Worm (Caenorhabditis elegans) whole organism, late embryonic: Measurements from ENCODE around the gene K10D11.7.

Experiments used
- C08G9.2 ChIP-seq: sonication (generic microtip); optimal IDR thresholded peaks from 2 replicates; lab custom pipeline; 2016; ENCODE audit warnings: mild to moderate bottlenecking, missing genetic modification characterization, moderate library complexity, missing compliant biosample characterization
- C38D4.7 ChIP-seq: fragments of 200-800 bp; sonication (Bioruptor generic); optimal IDR thresholded peaks from 2 replicates; lab custom pipeline; 2018; ENCODE audit warnings: mild to moderate bottlenecking, missing genetic modification characterization, moderate library complexity, missing compliant biosample characterization
- K02D7.2 ChIP-seq: sonication (generic microtip); optimal IDR thresholded peaks from 2 replicates; lab custom pipeline; 2017; ENCODE audit warnings: mild to moderate bottlenecking, missing genetic modification characterization, missing compliant biosample characterization
- K09A11.1 ChIP-seq: sonication (generic microtip); optimal IDR thresholded peaks from 2 replicates; lab custom pipeline; 2017; ENCODE audit warnings: antibody characterized with exemption, mild to moderate bottlenecking, missing genetic modification characterization, missing compliant biosample characterization; ENCODE audit not compliant: insufficient read depth
- T23F11.4 ChIP-seq: fragments of 200-800 bp; sonication (Bioruptor generic); optimal IDR thresholded peaks from 2 replicates; lab custom pipeline; 2018; ENCODE audit warnings: mild to moderate bottlenecking, missing genetic modification characterization, missing compliant biosample characterization
- Y22D7AL.16 ChIP-seq: sonication (generic microtip); optimal IDR thresholded peaks from 2 replicates; lab custom pipeline; 2016; ENCODE audit warnings: missing genetic modification characterization, missing compliant biosample characterization
- ceh-18 ChIP-seq: sonication (generic microtip); optimal IDR thresholded peaks from 2 replicates; lab custom pipeline; 2016; ENCODE audit warnings: missing genetic modification characterization, missing compliant biosample characterization
- ceh-19 ChIP-seq: fragments of 200-800 bp; sonication (Bioruptor generic); optimal IDR thresholded peaks from 2 replicates; lab custom pipeline; 2018; ENCODE audit warnings: mild to moderate bottlenecking, missing genetic modification characterization, missing compliant biosample characterization
- ceh-2 ChIP-seq: sonication (generic microtip); optimal IDR thresholded peaks from 2 replicates; lab custom pipeline; 2016; ENCODE audit warnings: missing genotype, missing genetic modification characterization, missing compliant biosample characterization
- ceh-22 ChIP-seq: sonication (generic microtip); optimal IDR thresholded peaks from 2 replicates; lab custom pipeline; 2017; ENCODE audit warnings: missing biosample characterization, missing genetic modification characterization
- ceh-24 ChIP-seq: sonication (generic microtip); optimal IDR thresholded peaks from 2 replicates; lab custom pipeline; 2016; ENCODE audit warnings: mild to moderate bottlenecking, missing genetic modification characterization, missing compliant biosample characterization
- ceh-30 ChIP-seq: fragments of 150-350 bp; optimal IDR thresholded peaks from 2 replicates; lab custom pipeline; 2014; ENCODE audit warnings: missing biosample characterization, missing genetic modification characterization
- ceh-31 ChIP-seq: sonication (generic microtip); optimal IDR thresholded peaks from 2 replicates; lab custom pipeline; 2016; ENCODE audit warnings: missing genetic modification characterization, missing compliant biosample characterization
- ceh-34 ChIP-seq: sonication (generic microtip); optimal IDR thresholded peaks from 2 replicates; lab custom pipeline; 2016; ENCODE audit warnings: mild to moderate bottlenecking, missing genetic modification characterization, missing compliant biosample characterization
- ceh-45 ChIP-seq: fragments of 200-800 bp; sonication (Bioruptor generic); IDR thresholded peaks from 2 replicates; pipeline ENCODE4 v1.3.6; 2022; ENCODE audit warnings: missing genetic modification reagents, missing genetic modification characterization, missing compliant biosample characterization
- ceh-48 ChIP-seq: sonication (generic microtip); optimal IDR thresholded peaks from 2 replicates; lab custom pipeline; 2016; ENCODE audit warnings: missing genetic modification characterization, inconsistent platforms, missing compliant biosample characterization
- ceh-9 ChIP-seq: sonication (generic microtip); optimal IDR thresholded peaks from 2 replicates; lab custom pipeline; 2016; ENCODE audit warnings: mild to moderate bottlenecking, missing genetic modification characterization, inconsistent platforms, missing compliant biosample characterization
- che-1 ChIP-seq: sonication (generic microtip); optimal IDR thresholded peaks from 2 replicates; lab custom pipeline; 2016; ENCODE audit warnings: mild to moderate bottlenecking, missing genetic modification characterization, missing compliant biosample characterization
- dve-1 ChIP-seq: sonication (generic microtip); optimal IDR thresholded peaks from 2 replicates; lab custom pipeline; 2017; ENCODE audit warnings: antibody characterized with exemption, mild to moderate bottlenecking, missing genetic modification characterization, missing compliant biosample characterization
- elt-2 ChIP-seq: sonication (generic microtip); optimal IDR thresholded peaks from 2 replicates; lab custom pipeline; 2016; ENCODE audit warnings: missing genetic modification reagents, missing genetic modification characterization, missing compliant biosample characterization
- eyg-1 ChIP-seq: sonication (generic microtip); optimal IDR thresholded peaks from 2 replicates; lab custom pipeline; 2016; ENCODE audit warnings: missing genotype, missing genetic modification characterization, missing compliant biosample characterization
- fax-1 ChIP-seq: sonication (generic microtip); optimal IDR thresholded peaks from 2 replicates; lab custom pipeline; 2016; ENCODE audit warnings: missing genotype, missing genetic modification characterization, missing compliant biosample characterization
- fkh-6 ChIP-seq: sonication (generic microtip); optimal IDR thresholded peaks from 2 replicates; lab custom pipeline; 2016; ENCODE audit warnings: missing genetic modification characterization, missing compliant biosample characterization
- hlh-13 ChIP-seq: fragments of 200-800 bp; sonication (Bioruptor generic); optimal IDR thresholded peaks from 2 replicates; lab custom pipeline; 2018; ENCODE audit warnings: mild to moderate bottlenecking, missing genetic modification characterization, missing compliant biosample characterization
- hlh-15 ChIP-seq: sonication (generic microtip); optimal IDR thresholded peaks from 2 replicates; lab custom pipeline; 2016; ENCODE audit warnings: missing genetic modification characterization, missing compliant biosample characterization
- hlh-30 ChIP-seq: sonication (generic microtip); optimal IDR thresholded peaks from 2 replicates; lab custom pipeline; 2017; ENCODE audit warnings: antibody characterized with exemption, missing genetic modification characterization, missing compliant biosample characterization; ENCODE audit not compliant: insufficient read depth
- hlh-6 ChIP-seq: sonication (generic microtip); optimal IDR thresholded peaks from 2 replicates; lab custom pipeline; 2016; ENCODE audit warnings: missing genotype, missing genetic modification characterization, missing compliant biosample characterization
- hlh-8 ChIP-seq: sonication (generic microtip); optimal IDR thresholded peaks from 2 replicates; lab custom pipeline; 2016; ENCODE audit warnings: missing genotype, missing genetic modification characterization, missing compliant biosample characterization
- lim-6 ChIP-seq: sonication (generic microtip); optimal IDR thresholded peaks from 2 replicates; lab custom pipeline; 2016; ENCODE audit warnings: missing genetic modification characterization, missing compliant biosample characterization
- madf-2 ChIP-seq: sonication (generic microtip); optimal IDR thresholded peaks from 2 replicates; lab custom pipeline; 2017; ENCODE audit warnings: missing genetic modification characterization, missing compliant biosample characterization
- mec-3 ChIP-seq: sonication (generic microtip); optimal IDR thresholded peaks from 2 replicates; lab custom pipeline; 2016; ENCODE audit warnings: borderline replicate concordance, missing genetic modification characterization, missing compliant biosample characterization
- nfya-1 ChIP-seq: sonication (generic microtip); optimal IDR thresholded peaks from 2 replicates; lab custom pipeline; 2017; ENCODE audit warnings: missing genetic modification characterization, mild to moderate bottlenecking, missing compliant biosample characterization, antibody characterized with exemption, moderate library complexity
- nhr-11 ChIP-seq: fragments of 150-350 bp; optimal IDR thresholded peaks from 2 replicates; lab custom pipeline; 2014; ENCODE audit warnings: missing biosample characterization, missing genetic modification characterization
- nhr-232 ChIP-seq: sonication (generic microtip); optimal IDR thresholded peaks from 2 replicates; lab custom pipeline; 2016; ENCODE audit warnings: missing genetic modification characterization, missing compliant biosample characterization
- npax-4 ChIP-seq: sonication (generic microtip); optimal IDR thresholded peaks from 2 replicates; lab custom pipeline; 2016; ENCODE audit warnings: missing genetic modification characterization, missing compliant biosample characterization
- odd-2 ChIP-seq: sonication (generic microtip); optimal IDR thresholded peaks from 2 replicates; lab custom pipeline; 2017; ENCODE audit warnings: antibody characterized with exemption, mild to moderate bottlenecking, missing genetic modification characterization, missing compliant biosample characterization
- pat-9 ChIP-seq: fragments of 200-800 bp; sonication (Bioruptor generic); optimal IDR thresholded peaks from 2 replicates; lab custom pipeline; 2018; ENCODE audit warnings: mild to moderate bottlenecking, missing genetic modification characterization, moderate library complexity, missing compliant biosample characterization
- ref-2 ChIP-seq: sonication (generic microtip); optimal IDR thresholded peaks from 2 replicates; lab custom pipeline; 2016; ENCODE audit warnings: missing genetic modification characterization, missing compliant biosample characterization
- rnt-1 ChIP-seq: sonication (generic microtip); optimal IDR thresholded peaks from 2 replicates; lab custom pipeline; 2016; ENCODE audit warnings: missing genetic modification characterization, missing compliant biosample characterization
- sdc-2 ChIP-seq: sonication (generic microtip); optimal IDR thresholded peaks from 2 replicates; lab custom pipeline; 2016; ENCODE audit warnings: missing genotype, missing genetic modification characterization, missing compliant biosample characterization
- sox-2 ChIP-seq: fragments of 200-800 bp; sonication (Bioruptor generic); IDR thresholded peaks from 2 replicates; pipeline ENCODE4 v1.3.6; 2022; ENCODE audit warnings: missing genetic modification reagents, missing genetic modification characterization, missing compliant biosample characterization
- syd-9 ChIP-seq: sonication (generic microtip); optimal IDR thresholded peaks from 2 replicates; lab custom pipeline; 2016; ENCODE audit warnings: mild to moderate bottlenecking, missing genetic modification characterization, moderate library complexity, missing compliant biosample characterization
- tbx-2 ChIP-seq: sonication (generic microtip); optimal IDR thresholded peaks from 2 replicates; lab custom pipeline; 2016; ENCODE audit warnings: missing genetic modification characterization, missing compliant biosample characterization
- tbx-7 ChIP-seq: sonication (generic microtip); optimal IDR thresholded peaks from 2 replicates; lab custom pipeline; 2016; ENCODE audit warnings: missing genotype, missing genetic modification characterization, missing compliant biosample characterization
- ttx-3 ChIP-seq: sonication (generic microtip); optimal IDR thresholded peaks from 2 replicates; lab custom pipeline; 2016; ENCODE audit warnings: missing genetic modification reagents, missing genetic modification characterization, missing compliant biosample characterization
- unc-3 ChIP-seq, 2 experiments: fragments of 200-800 bp in 1 of 2; sonication (Bioruptor generic) in 1 of 2; sonication (generic microtip) in 1 of 2; conservative IDR thresholded peaks in 1 of 2; optimal IDR thresholded peaks in 1 of 2; 2 replicates each; pipeline versions ENCODE4 v1.3.6 to Lab custom; 2016 to 2022; ENCODE audit warnings: missing compliant biosample characterization in 2 of 2, missing genetic modification characterization in 2 of 2, missing genetic modification reagents in 1 of 2
- unc-42 ChIP-seq: sonication (generic microtip); optimal IDR thresholded peaks from 2 replicates; lab custom pipeline; 2016; ENCODE audit warnings: missing genotype, missing genetic modification characterization, missing compliant biosample characterization
- unc-55 ChIP-seq: sonication (generic microtip); optimal IDR thresholded peaks from 2 replicates; lab custom pipeline; 2017; ENCODE audit warnings: missing biosample characterization, missing genetic modification reagents, missing genetic modification characterization
- unc-86 ChIP-seq: sonication (generic microtip); optimal IDR thresholded peaks from 2 replicates; lab custom pipeline; 2016; ENCODE audit warnings: missing genetic modification characterization, missing compliant biosample characterization

Gene K10D11.7

DNA sequence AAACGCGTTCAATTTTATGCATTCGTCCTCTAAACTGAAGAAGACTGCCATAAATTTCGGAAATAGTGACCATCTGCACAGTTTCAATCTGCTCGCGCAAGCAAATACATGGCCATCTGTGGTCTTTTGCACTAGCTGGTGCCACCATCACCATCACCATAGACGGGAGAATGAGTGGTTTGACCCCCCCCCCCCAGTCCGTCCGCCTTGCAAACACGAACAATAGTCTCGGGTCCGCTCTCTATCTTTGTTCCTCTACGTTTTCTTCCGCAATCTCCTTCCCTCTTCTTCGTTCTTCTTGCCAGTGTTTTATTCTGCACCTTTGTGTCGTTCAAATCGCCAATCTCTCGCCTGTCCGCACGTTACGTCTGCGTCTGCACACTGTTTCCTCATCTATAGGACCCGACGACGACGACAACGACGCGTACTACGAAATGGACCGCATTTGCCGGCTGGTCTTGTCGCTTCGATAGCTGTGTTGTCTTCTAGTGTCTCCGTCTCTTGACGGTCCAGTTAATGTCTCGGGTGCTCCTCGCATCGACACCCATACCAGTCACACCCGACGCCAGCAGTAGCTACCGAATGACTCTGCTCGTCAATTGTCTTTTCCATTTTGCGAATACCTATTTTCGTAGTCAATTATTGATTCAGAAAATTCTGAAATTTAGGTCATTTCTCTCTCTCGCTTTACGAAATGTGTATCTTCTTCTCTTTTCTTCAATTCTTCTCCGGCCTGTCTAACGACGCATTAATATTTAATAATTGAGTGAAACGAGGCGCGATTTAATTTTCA lies 34.1 kb upstream of the K10D11.7 start:
- TF ChIP-seq ttx-3 (tag; lab: Kevin White, UChicago) (no peak), tbx-2 (peak; percentile 35), ceh-31 (peak; percentile 83), C38D4.7 (GFP tag; lab: Kevin White, UChicago) (no peak), unc-86 (tag; lab: Kevin White, UChicago) (peak; percentile 16), ceh-34 (tag; lab: Kevin White, UChicago) (peak; percentile 41), K02D7.2 (tag; lab: Kevin White, UChicago) (no peak), sox-2 (GFP tag; lab: Robert Waterston, UW) (peak; percentile 80), che-1 (tag; lab: Kevin White, UChicago) (peak; percentile 32), odd-2 (tag; lab: Kevin White, UChicago) (no peak), K09A11.1 (tag; lab: Kevin White, UChicago) (no peak), fkh-6 (tag; lab: Kevin White, UChicago) (no peak), hlh-30 (tag; lab: Kevin White, UChicago) (peak; percentile 11), unc-55 (GFP tag; lab: Kevin White, UChicago) (peak; percentile 11), ceh-22 (tag; lab: Kevin White, UChicago) (no peak), eyg-1 (tag; lab: Kevin White, UChicago) (no peak), pat-9 (tag; lab: Kevin White, UChicago) (no peak), tbx-7 (tag; lab: Kevin White, UChicago) (no peak), ref-2 (tag; lab: Kevin White, UChicago) (peak; percentile 59), nhr-11 (tag; lab: Kevin White, UChicago) (no peak), syd-9 (tag; lab: Kevin White, UChicago) (no peak), dve-1 (tag; lab: Kevin White, UChicago) (peak; percentile 47), mec-3 (no peak), hlh-13 (no peak), fax-1 (tag; lab: Kevin White, UChicago) (peak; percentile 40), ceh-18 (tag; lab: Kevin White, UChicago) (no peak), C08G9.2 (tag; lab: Kevin White, UChicago) (peak; percentile 33), elt-2 (peak; percentile 1), lim-6 (tag; lab: Kevin White, UChicago) (no peak), hlh-15 (tag; lab: Kevin White, UChicago) (no peak), hlh-6 (tag; lab: Kevin White, UChicago) (peak; percentile 66), rnt-1 (tag; lab: Kevin White, UChicago) (peak; percentile 45), ceh-19 (peak; percentile 71), hlh-8 (tag; lab: Kevin White, UChicago) (no peak), T23F11.4 (GFP tag; lab: Kevin White, UChicago) (no peak), ceh-2 (tag; lab: Kevin White, UChicago) (peak; percentile 16), Y22D7AL.16 (tag; lab: Kevin White, UChicago) (no peak), ceh-45 (GFP tag; lab: Robert Waterston, UW) (no peak), unc-3 (GFP tag; conservative IDR thresholded peaks at IDR 0.05; lab: Robert Waterston, UW) (no peak), unc-3 (tag; optimal IDR thresholded peaks at IDR 0.05; lab: Kevin White, UChicago) (no peak), ceh-48 (tag; lab: Kevin White, UChicago) (no peak), unc-42 (tag; lab: Kevin White, UChicago) (peak; percentile 4), npax-4 (tag; lab: Kevin White, UChicago) (no peak), ceh-30 (tag; lab: Kevin White, UChicago) (no peak), madf-2 (tag; lab: Kevin White, UChicago) (peak; percentile 41), nhr-232 (tag; lab: Kevin White, UChicago) (no peak), nfya-1 (tag; lab: Kevin White, UChicago) (peak; percentile 47), ceh-9 (tag; lab: Kevin White, UChicago) (no peak), sdc-2 (tag; lab: Kevin White, UChicago) (peak; percentile 49), ceh-24 (tag; lab: Kevin White, UChicago) (no peak)
